Worm (Caenorhabditis elegans) whole organism, mixed stage, embryonic: ENCODE measurements around the gene B0391.14.
A peak's percentile ranks its signal among the peaks of the same experiment; 100 is the strongest.

ENCODE experiments used
- M03D4.4 ChIP-seq: sonication (generic microtip); optimal IDR thresholded peaks from 2 replicates; lab custom pipeline; 2017; ENCODE audit warnings: mild to moderate bottlenecking, missing genetic modification characterization, missing compliant biosample characterization
- bed-3 ChIP-seq: fragments of 200-800 bp; sonication (Bioruptor generic); optimal IDR thresholded peaks from 3 replicates; lab custom pipeline; 2018; ENCODE audit warnings: mild to moderate bottlenecking, missing genetic modification characterization, moderate library complexity, missing compliant biosample characterization
- blmp-1 ChIP-seq: fragments of 150-350 bp; optimal IDR thresholded peaks from 2 replicates; lab custom pipeline; 2014; ENCODE audit warnings: missing biosample characterization, missing genetic modification characterization
- ceh-39 ChIP-seq: fragments of 150-350 bp; optimal IDR thresholded peaks from 2 replicates; lab custom pipeline; 2014; ENCODE audit warnings: missing biosample characterization, missing genetic modification characterization
- ceh-43 ChIP-seq: fragments of 200-800 bp; sonication (Bioruptor generic); optimal IDR thresholded peaks from 2 replicates; lab custom pipeline; 2018; ENCODE audit warnings: mild to moderate bottlenecking, missing genetic modification characterization, moderate library complexity, missing compliant biosample characterization
- ceh-83 ChIP-seq: fragments of 200-800 bp; sonication (Bioruptor generic); optimal IDR thresholded peaks from 2 replicates; lab custom pipeline; 2018; ENCODE audit warnings: mild to moderate bottlenecking, missing genetic modification characterization, missing compliant biosample characterization
- ces-1 ChIP-seq: fragments of 150-350 bp; optimal IDR thresholded peaks from 2 replicates; lab custom pipeline; 2014; ENCODE audit warnings: missing biosample characterization, missing genetic modification reagents, missing genetic modification characterization
- cnd-1 ChIP-seq: fragments of 200-800 bp; sonication (Bioruptor generic); optimal IDR thresholded peaks from 2 replicates; lab custom pipeline; 2018; ENCODE audit warnings: mild to moderate bottlenecking, missing genetic modification characterization, missing compliant biosample characterization
- drap-1 ChIP-seq: fragments of 200-800 bp; sonication (Bioruptor generic); optimal IDR thresholded peaks from 3 replicates; lab custom pipeline; 2018; ENCODE audit warnings: mild to moderate bottlenecking, missing genetic modification characterization, missing compliant biosample characterization
- elt-1 ChIP-seq: sonication (generic microtip); optimal IDR thresholded peaks from 2 replicates; lab custom pipeline; 2017; ENCODE audit warnings: missing genetic modification characterization, mild to moderate bottlenecking, missing compliant biosample characterization, antibody characterized with exemption, moderate library complexity, borderline replicate concordance; ENCODE audit not compliant: insufficient read depth
- elt-3 ChIP-seq: fragments of 150-350 bp; optimal IDR thresholded peaks from 2 replicates; lab custom pipeline; 2014; ENCODE audit warnings: missing biosample characterization, missing genetic modification characterization
- flh-1 ChIP-seq: fragments of 200-800 bp; sonication (Bioruptor generic); optimal IDR thresholded peaks from 2 replicates; lab custom pipeline; 2018; ENCODE audit warnings: mild to moderate bottlenecking, missing genetic modification characterization, moderate library complexity, missing compliant biosample characterization
- ham-2 ChIP-seq: fragments of 200-800 bp; sonication (Bioruptor generic); optimal IDR thresholded peaks from 2 replicates; lab custom pipeline; 2018; ENCODE audit warnings: mild to moderate bottlenecking, missing genetic modification characterization, missing compliant biosample characterization
- hlh-1 ChIP-seq: fragments of 150-350 bp; optimal IDR thresholded peaks from 2 replicates; lab custom pipeline; 2014; ENCODE audit warnings: missing biosample characterization, missing genetic modification reagents, missing genetic modification characterization
- lin-13 ChIP-seq: fragments of 150-350 bp; optimal IDR thresholded peaks from 2 replicates; lab custom pipeline; 2014; ENCODE audit warnings: missing biosample characterization, missing genetic modification characterization
- lin-32 ChIP-seq: fragments of 200-800 bp; sonication (Bioruptor generic); optimal IDR thresholded peaks from 2 replicates; lab custom pipeline; 2018; ENCODE audit warnings: mild to moderate bottlenecking, missing genetic modification characterization, missing compliant biosample characterization
- lsy-2 ChIP-seq: fragments of 150-350 bp; optimal IDR thresholded peaks from 2 replicates; lab custom pipeline; 2014; ENCODE audit warnings: missing biosample characterization, missing genetic modification characterization
- mab-5 ChIP-seq: fragments of 150-350 bp; optimal IDR thresholded peaks from 2 replicates; lab custom pipeline; 2014; ENCODE audit warnings: missing biosample characterization, missing genetic modification characterization
- mep-1 ChIP-seq: fragments of 150-350 bp; optimal IDR thresholded peaks from 2 replicates; lab custom pipeline; 2017; ENCODE audit warnings: missing biosample characterization, missing genetic modification reagents, missing genetic modification characterization, inconsistent platforms
- mls-2 ChIP-seq: sonication (generic microtip); optimal IDR thresholded peaks from 2 replicates; lab custom pipeline; 2016; ENCODE audit warnings: mild to moderate bottlenecking, missing genetic modification characterization, moderate library complexity, missing compliant biosample characterization
- nhr-12 ChIP-seq: fragments of 150-350 bp; optimal IDR thresholded peaks from 2 replicates; lab custom pipeline; 2014; ENCODE audit warnings: missing biosample characterization, missing genetic modification characterization
- nhr-2 ChIP-seq: fragments of 150-350 bp; optimal IDR thresholded peaks from 2 replicates; lab custom pipeline; 2014; ENCODE audit warnings: missing biosample characterization, missing genetic modification characterization
- nhr-76 ChIP-seq: sonication (generic microtip); optimal IDR thresholded peaks from 2 replicates; lab custom pipeline; 2017; ENCODE audit warnings: missing biosample characterization, missing genetic modification characterization
- pha-4 ChIP-seq: fragments of 150-350 bp; optimal IDR thresholded peaks from 2 replicates; lab custom pipeline; 2018; ENCODE audit warnings: missing biosample characterization, missing genetic modification reagents, missing genetic modification characterization
- sem-2 ChIP-seq: fragments of 200-800 bp; sonication (Bioruptor generic); optimal IDR thresholded peaks from 2 replicates; lab custom pipeline; 2018; ENCODE audit warnings: mild to moderate bottlenecking, missing genetic modification characterization, missing compliant biosample characterization
- snpc-4 ChIP-seq: fragments of 150-350 bp; optimal IDR thresholded peaks from 2 replicates; lab custom pipeline; 2014; ENCODE audit warnings: missing biosample characterization, missing genetic modification characterization
- sptf-1 ChIP-seq: sonication (generic microtip); optimal IDR thresholded peaks from 2 replicates; lab custom pipeline; 2017; ENCODE audit warnings: mild to moderate bottlenecking, missing genetic modification characterization, moderate library complexity, missing compliant biosample characterization
- tbx-8 ChIP-seq: fragments of 200-800 bp; sonication (Bioruptor generic); optimal IDR thresholded peaks from 2 replicates; lab custom pipeline; 2018; ENCODE audit warnings: mild to moderate bottlenecking, missing genetic modification characterization, moderate library complexity, missing compliant biosample characterization
- unc-120 ChIP-seq: sonication (generic microtip); optimal IDR thresholded peaks from 2 replicates; lab custom pipeline; 2017; ENCODE audit warnings: missing genetic modification characterization, missing compliant biosample characterization; ENCODE audit not compliant: poor library complexity, severe bottlenecking
- unc-39 ChIP-seq: fragments of 150-350 bp; optimal IDR thresholded peaks from 2 replicates; lab custom pipeline; 2014; ENCODE audit warnings: missing biosample characterization, missing genetic modification characterization
- unc-62 ChIP-seq: fragments of 150-350 bp; optimal IDR thresholded peaks from 2 replicates; lab custom pipeline; 2014; ENCODE audit warnings: missing biosample characterization, missing genetic modification reagents, missing genetic modification characterization
- zip-8 ChIP-seq: fragments of 150-350 bp; optimal IDR thresholded peaks from 2 replicates; lab custom pipeline; 2014; ENCODE audit warnings: missing biosample characterization, missing genetic modification characterization

Gene B0391.14

ce11 chrV:15602253-15602652 lies 2.6 kb upstream of the B0391.14 start, which contains the start of gene fbxa-152:
TSS of gene fbxa-152 (minus strand) at chrV:15602353.
- TF ChIP-seq ham-2 (GFP tag; lab: Kevin White, UChicago), result no peak
- no peak for TF ChIP-seq nhr-76 (tag; lab: Kevin White, UChicago)
- no peak for TF ChIP-seq elt-1 (tag; lab: Kevin White, UChicago)
- TF ChIP-seq mep-1 (tag; lab: Kevin White, UChicago), result no peak
- no peak for TF ChIP-seq flh-1 (GFP tag; lab: Kevin White, UChicago)
- no peak for TF ChIP-seq pha-4
- no peak for TF ChIP-seq lin-32 (GFP tag; lab: Kevin White, UChicago)
- no peak for TF ChIP-seq unc-120 (tag; lab: Kevin White, UChicago)
- no peak for TF ChIP-seq elt-3 (tag; lab: Kevin White, UChicago)
- TF ChIP-seq mls-2 (tag; lab: Kevin White, UChicago), result no peak
- TF ChIP-seq sptf-1 (tag; lab: Kevin White, UChicago), result no peak
- no peak for TF ChIP-seq drap-1 (GFP tag; lab: Kevin White, UChicago)
- TF ChIP-seq M03D4.4, result no peak
- TF ChIP-seq mab-5 (tag; lab: Kevin White, UChicago), result no peak
- TF ChIP-seq unc-39 (tag; lab: Kevin White, UChicago), result no peak
- no peak for TF ChIP-seq ceh-83 (GFP tag; lab: Kevin White, UChicago)
- TF ChIP-seq hlh-1, result no peak
- no peak for TF ChIP-seq nhr-2 (tag; lab: Kevin White, UChicago)

DNA sequence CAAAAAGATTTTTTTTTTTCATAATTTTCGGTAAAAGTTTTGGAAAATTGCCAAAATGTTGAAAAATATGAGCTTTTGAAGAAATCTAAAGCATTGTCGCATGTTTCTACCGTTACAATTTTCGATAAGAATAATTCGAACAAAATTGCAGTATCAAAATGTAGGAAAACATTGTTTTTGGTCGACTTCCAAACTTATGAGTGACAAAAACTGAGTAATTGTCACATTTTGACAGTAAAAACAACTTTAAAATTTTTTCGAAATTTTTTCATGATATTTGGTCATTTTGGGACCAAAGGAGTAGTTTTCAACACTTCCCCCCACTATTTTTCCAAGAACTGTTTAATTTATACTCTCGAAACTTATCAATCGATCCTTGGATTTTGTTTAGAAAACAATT lies 5.1 kb downstream of the B0391.14 start, which contains the start of gene fbxa-139:
Gene fbxa-139 (minus strand): TSS at position 101 of the 400 bp plus-strand sequence.
- no peak for TF ChIP-seq tbx-8 (GFP tag; lab: Kevin White, UChicago)
- no peak for TF ChIP-seq snpc-4 (tag; lab: Kevin White, UChicago)
- no peak for TF ChIP-seq lsy-2 (tag; lab: Kevin White, UChicago)
- TF ChIP-seq sem-2 (GFP tag; lab: Kevin White, UChicago), result no peak
- TF ChIP-seq lin-13 (tag; lab: Kevin White, UChicago), result no peak
- no peak for TF ChIP-seq hlh-1
- TF ChIP-seq blmp-1 (tag; lab: Kevin White, UChicago), result no peak
- no peak for TF ChIP-seq mls-2 (tag; lab: Kevin White, UChicago)
- no peak for TF ChIP-seq nhr-12 (tag; lab: Kevin White, UChicago)
- TF ChIP-seq unc-62 (GFP tag; lab: Kevin White, UChicago), result no peak
- TF ChIP-seq mab-5 (tag; lab: Kevin White, UChicago), result no peak
- no peak for TF ChIP-seq cnd-1 (tag; lab: Kevin White, UChicago)
- no peak for TF ChIP-seq zip-8 (tag; lab: Kevin White, UChicago)
- no peak for TF ChIP-seq M03D4.4
- no peak for TF ChIP-seq mep-1 (tag; lab: Kevin White, UChicago)
- no peak for TF ChIP-seq ceh-43 (GFP tag; lab: Kevin White, UChicago)
- TF ChIP-seq pha-4, result no peak
- no peak for TF ChIP-seq ceh-39 (tag; lab: Kevin White, UChicago)
- no peak for TF ChIP-seq flh-1 (GFP tag; lab: Kevin White, UChicago)
- TF ChIP-seq nhr-2 (tag; lab: Kevin White, UChicago), result no peak

DNA sequence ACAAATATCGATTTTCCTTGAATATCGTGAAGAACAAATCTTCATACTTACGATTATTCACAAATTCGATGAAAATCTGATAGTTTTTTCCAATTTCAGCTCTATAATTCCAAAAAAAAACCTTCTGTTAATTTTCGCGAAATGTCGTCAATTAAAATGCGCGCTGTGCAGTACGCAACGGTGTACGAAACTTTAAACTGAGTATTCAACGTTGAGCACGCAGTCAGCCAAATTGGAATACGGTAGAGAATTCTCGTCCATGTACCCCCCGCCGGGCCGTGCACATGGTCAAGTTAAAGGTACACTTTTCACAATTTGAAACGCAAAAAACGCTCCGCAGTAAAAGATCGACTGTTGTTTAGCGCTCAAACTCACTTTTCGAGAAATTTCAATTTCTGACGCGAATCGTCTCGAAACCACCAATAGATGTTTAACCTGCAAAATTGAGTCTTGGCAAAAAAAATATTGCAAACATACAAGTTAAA lies 9.4 kb downstream of the B0391.14 start, which contains the start of gene F28F8.7:
Gene F28F8.7 (minus strand): TSS at position 435 of the 485 bp plus-strand sequence.
- TF ChIP-seq lsy-2 (tag; lab: Kevin White, UChicago), result peak; percentile 88

- no peak for TF ChIP-seq lin-13 (tag; lab: Kevin White, UChicago)
- TF ChIP-seq unc-62 (GFP tag; lab: Kevin White, UChicago), result no peak
- no peak for TF ChIP-seq sptf-1 (tag; lab: Kevin White, UChicago)
- TF ChIP-seq tbx-8 (GFP tag; lab: Kevin White, UChicago), result no peak
- no peak for TF ChIP-seq zip-8 (tag; lab: Kevin White, UChicago)
- TF ChIP-seq mls-2 (tag; lab: Kevin White, UChicago), result no peak
- no peak for TF ChIP-seq ceh-39 (tag; lab: Kevin White, UChicago)
- TF ChIP-seq nhr-12 (tag; lab: Kevin White, UChicago), result no peak
- TF ChIP-seq ces-1 (GFP tag; lab: Kevin White, UChicago), result peak; percentile 43
- TF ChIP-seq mab-5 (tag; lab: Kevin White, UChicago), result no peak
- peak; percentile 21 for TF ChIP-seq unc-120 (tag; lab: Kevin White, UChicago)
- no peak for TF ChIP-seq cnd-1 (tag; lab: Kevin White, UChicago)
- TF ChIP-seq lsy-2 (tag; lab: Kevin White, UChicago), result peak; percentile 10
- peak; percentile 26 for TF ChIP-seq pha-4
- no peak for TF ChIP-seq elt-1 (tag; lab: Kevin White, UChicago)
- TF ChIP-seq ham-2 (GFP tag; lab: Kevin White, UChicago), result no peak
- TF ChIP-seq lin-32 (GFP tag; lab: Kevin White, UChicago), result no peak
- TF ChIP-seq unc-39 (tag; lab: Kevin White, UChicago), result no peak
- no peak for TF ChIP-seq M03D4.4
- no peak for TF ChIP-seq blmp-1 (tag; lab: Kevin White, UChicago)
- TF ChIP-seq snpc-4 (tag; lab: Kevin White, UChicago), result no peak
- TF ChIP-seq bed-3, result no peak
- no peak for TF ChIP-seq flh-1 (GFP tag; lab: Kevin White, UChicago)
Measured at ce11 chrV:15578386-15578785, 21.3 kb downstream of the B0391.14 start, which contains the start of gene F28F8.9. TSS of gene F28F8.9 (minus strand) at chrV:15578673.
